Worm (Caenorhabditis elegans): ENCODE results near the gene mlc-3.

ce11 chrIII:5611604-5612324 is 46.9 kb downstream of the mlc-3 start, which contains the start of gene bas-1:
- TF ChIP-seq egl-27 (tag; optimal IDR thresholded peaks at IDR 0.05), result no peak
- no peak for TF ChIP-seq pha-4 (tag; optimal IDR thresholded peaks at IDR 0.05)
- no peak for TF ChIP-seq zag-1 (tag; optimal IDR thresholded peaks at IDR 0.05)
- TF ChIP-seq unc-62 (GFP tag; optimal IDR thresholded peaks at IDR 0.05), result no peak
- no peak for TF ChIP-seq mdl-1 (tag; optimal IDR thresholded peaks at IDR 0.05)
- no peak for TF ChIP-seq skn-1 (tag; optimal IDR thresholded peaks at IDR 0.05)
